Worm (Caenorhabditis elegans) whole organism, L1 larva: Measurements from ENCODE around the gene C14C6.2.
A peak's percentile ranks its signal among the peaks of the same experiment; 100 is the strongest.

Experiments used
- C16A3.4 ChIP-seq: fragments of 150-350 bp; optimal IDR thresholded peaks from 2 replicates; lab custom pipeline; 2014; ENCODE audit warnings: missing biosample characterization, missing genetic modification characterization
- C34B4.2 ChIP-seq: sonication (generic microtip); optimal IDR thresholded peaks from 2 replicates; lab custom pipeline; 2017; ENCODE audit warnings: mild to moderate bottlenecking, missing genetic modification characterization, missing compliant biosample characterization
- blmp-1 ChIP-seq: fragments of 150-350 bp; optimal IDR thresholded peaks from 2 replicates; lab custom pipeline; 2014; ENCODE audit warnings: missing biosample characterization, missing genetic modification characterization
- ceh-8 ChIP-seq: fragments of 200-800 bp; sonication (Bioruptor generic); optimal IDR thresholded peaks from 2 replicates; lab custom pipeline; 2018; ENCODE audit warnings: mild to moderate bottlenecking, missing genetic modification characterization, moderate library complexity, missing compliant biosample characterization
- ceh-82 ChIP-seq, 3 experiments: fragments of 150-350 bp in 1 of 3; sonication (generic microtip) in 2 of 3; optimal IDR thresholded peaks; 2 replicates each; lab custom pipeline; 2014 to 2017; ENCODE audit warnings: missing biosample characterization in 3 of 3, missing genetic modification characterization in 3 of 3
- ces-1 ChIP-seq: fragments of 150-350 bp; optimal IDR thresholded peaks from 2 replicates; lab custom pipeline; 2014; ENCODE audit warnings: missing biosample characterization, missing genetic modification reagents, missing genetic modification characterization
- dsc-1 ChIP-seq: sonication (generic microtip); optimal IDR thresholded peaks from 2 replicates; lab custom pipeline; 2016; ENCODE audit warnings: mild to moderate bottlenecking, missing genetic modification characterization, missing compliant biosample characterization
- efl-1 ChIP-seq, 4 experiments: fragments of 150-350 bp; optimal IDR thresholded peaks in 3 of 4; peaks in 1 of 4; 1 replicate in 1 of 4; 2 replicates in 3 of 4; lab custom pipeline; 2014; ENCODE audit warnings: missing biosample characterization in 2 of 4, missing genetic modification characterization in 2 of 4, missing genetic modification reagents in 2 of 4
- efl-3 ChIP-seq: fragments of 200-800 bp; sonication (Bioruptor generic); optimal IDR thresholded peaks from 2 replicates; lab custom pipeline; 2018; ENCODE audit warnings: mild to moderate bottlenecking, missing genetic modification characterization, missing compliant biosample characterization
- ets-5 ChIP-seq: fragments of 200-800 bp; sonication (Bioruptor generic); IDR thresholded peaks from 2 replicates; pipeline ENCODE4 v1.3.6; 2022; ENCODE audit warnings: missing genetic modification characterization, missing compliant biosample characterization
- fkh-10 ChIP-seq: sonication (generic microtip); optimal IDR thresholded peaks from 2 replicates; lab custom pipeline; 2017; ENCODE audit warnings: missing biosample characterization, missing genetic modification reagents, missing genetic modification characterization
- grh-1 ChIP-seq: fragments of 200-800 bp; sonication (Bioruptor generic); IDR thresholded peaks from 2 replicates; pipeline ENCODE4 v1.3.6; 2022; ENCODE audit warnings: missing genetic modification reagents, missing genetic modification characterization, missing compliant biosample characterization
- hpl-2 ChIP-seq: fragments of 150-350 bp; optimal IDR thresholded peaks from 2 replicates; lab custom pipeline; 2014; ENCODE audit warnings: missing biosample characterization, missing genetic modification reagents, missing genetic modification characterization
- irx-1 ChIP-seq: sonication (generic microtip); optimal IDR thresholded peaks from 2 replicates; lab custom pipeline; 2016; ENCODE audit warnings: missing genetic modification characterization, missing compliant biosample characterization
- isw-1 ChIP-seq: fragments of 200-800 bp; sonication (Bioruptor generic); IDR thresholded peaks from 2 replicates; pipeline ENCODE4 v1.3.6; 2022; ENCODE audit warnings: missing genetic modification characterization, missing compliant biosample characterization
- jun-1 ChIP-seq: fragments of 150-350 bp; optimal IDR thresholded peaks from 2 replicates; lab custom pipeline; 2014; ENCODE audit warnings: missing biosample characterization, missing genetic modification reagents, missing genetic modification characterization
- lin-13 ChIP-seq: fragments of 150-350 bp; optimal IDR thresholded peaks from 2 replicates; lab custom pipeline; 2014; ENCODE audit warnings: missing biosample characterization, missing genetic modification reagents, missing genetic modification characterization
- lin-35 ChIP-seq, 2 experiments: fragments of 150-350 bp; optimal IDR thresholded peaks; 2 replicates each; lab custom pipeline; 2014; ENCODE audit warnings: missing biosample characterization in 2 of 2, missing genetic modification characterization in 2 of 2, missing genetic modification reagents in 2 of 2
- lin-39 ChIP-seq: fragments of 150-350 bp; optimal IDR thresholded peaks from 2 replicates; lab custom pipeline; 2014; ENCODE audit warnings: missing biosample characterization, missing genetic modification reagents, missing genetic modification characterization
- mab-9 ChIP-seq: fragments of 200-800 bp; sonication (Bioruptor generic); IDR thresholded peaks from 2 replicates; pipeline ENCODE4 v1.3.6; 2022; ENCODE audit warnings: missing genetic modification reagents, missing genetic modification characterization, missing compliant biosample characterization
- mdl-1 ChIP-seq, 2 experiments: fragments of 150-350 bp; optimal IDR thresholded peaks; 2 replicates each; lab custom pipeline; 2014 to 2017; ENCODE audit warnings: missing biosample characterization in 2 of 2, missing genetic modification characterization in 2 of 2, inconsistent platforms in 1 of 2
- nhr-12 ChIP-seq: sonication (generic microtip); optimal IDR thresholded peaks from 2 replicates; lab custom pipeline; 2017; ENCODE audit warnings: missing biosample characterization, missing genetic modification characterization
- nhr-20 ChIP-seq: sonication (generic microtip); optimal IDR thresholded peaks from 2 replicates; lab custom pipeline; 2016; ENCODE audit warnings: mild to moderate bottlenecking, missing genetic modification characterization, missing compliant biosample characterization
- nhr-84 ChIP-seq: sonication (generic microtip); optimal IDR thresholded peaks from 2 replicates; lab custom pipeline; 2017; ENCODE audit warnings: missing biosample characterization, missing genetic modification characterization
- nhr-85 ChIP-seq: sonication (generic microtip); peaks from one replicate; lab custom pipeline; 2016; ENCODE audit warnings: missing genetic modification characterization, inconsistent platforms, missing compliant biosample characterization
- nhr-90 ChIP-seq: sonication (generic microtip); optimal IDR thresholded peaks from 2 replicates; lab custom pipeline; 2016; ENCODE audit warnings: mild to moderate bottlenecking, missing genetic modification characterization, missing compliant biosample characterization; ENCODE audit not compliant: poor library complexity
- pag-3 ChIP-seq: sonication (generic microtip); optimal IDR thresholded peaks from 2 replicates; lab custom pipeline; 2017; ENCODE audit warnings: missing genetic modification characterization, mild to moderate bottlenecking, missing compliant biosample characterization, antibody characterized with exemption, borderline replicate concordance; ENCODE audit not compliant: insufficient read depth
- pax-3 ChIP-seq: fragments of 200-800 bp; sonication (Bioruptor generic); optimal IDR thresholded peaks from 2 replicates; lab custom pipeline; 2018; ENCODE audit warnings: mild to moderate bottlenecking, missing genetic modification characterization, moderate library complexity, missing compliant biosample characterization
- pqm-1 ChIP-seq: sonication (generic microtip); optimal IDR thresholded peaks from 3 replicates; lab custom pipeline; 2017; ENCODE audit warnings: missing biosample characterization, missing genetic modification characterization
- skn-1 ChIP-seq: fragments of 150-350 bp; optimal IDR thresholded peaks from 2 replicates; lab custom pipeline; 2014; ENCODE audit warnings: missing biosample characterization, missing genetic modification characterization
- sox-4 ChIP-seq: sonication (generic microtip); optimal IDR thresholded peaks from 2 replicates; lab custom pipeline; 2016; ENCODE audit warnings: missing genetic modification characterization, missing compliant biosample characterization
- swsn-7 ChIP-seq: sonication (generic microtip); optimal IDR thresholded peaks from 2 replicates; lab custom pipeline; 2016; ENCODE audit warnings: missing genetic modification characterization, missing compliant biosample characterization
- tbx-2 ChIP-seq: sonication (generic microtip); optimal IDR thresholded peaks from 2 replicates; lab custom pipeline; 2016; ENCODE audit warnings: missing genetic modification characterization, missing compliant biosample characterization
- unc-130 ChIP-seq: fragments of 150-350 bp; optimal IDR thresholded peaks from 2 replicates; lab custom pipeline; 2017; ENCODE audit warnings: missing biosample characterization, missing genetic modification characterization, inconsistent platforms
- unc-30 ChIP-seq: sonication (generic microtip); optimal IDR thresholded peaks from 2 replicates; lab custom pipeline; 2017; ENCODE audit warnings: missing biosample characterization, missing genetic modification characterization
- unc-98 ChIP-seq: fragments of 200-800 bp; sonication (Bioruptor generic); IDR thresholded peaks from 2 replicates; pipeline ENCODE4 v1.3.6; 2022; ENCODE audit warnings: missing genetic modification characterization, missing compliant biosample characterization
- zag-1 ChIP-seq: fragments of 150-350 bp; optimal IDR thresholded peaks from 2 replicates; lab custom pipeline; 2014; ENCODE audit warnings: missing biosample characterization, missing genetic modification characterization

C14C6.2 gene

ce11 chrV:604105-604504, 41.2 kb downstream of the C14C6.2 start, which contains the start of gene srlf-37:
TSS of gene srlf-37 (minus strand) at chrV:604205.
- TF ChIP-seq C34B4.2 (tag; lab: Kevin White, UChicago) (no peak), unc-98 (no peak), unc-30 (tag; lab: Kevin White, UChicago) (no peak), swsn-7 (tag; lab: Kevin White, UChicago) (no peak), dsc-1 (tag; lab: Kevin White, UChicago) (no peak), ceh-8 (GFP tag; lab: Kevin White, UChicago) (no peak), ets-5 (GFP tag; lab: Robert Waterston, UW) (no peak), blmp-1 (tag; lab: Kevin White, UChicago) (no peak), mdl-1 (tag; optimal IDR thresholded peaks at IDR 0.05; lab: Kevin White, UChicago) (no peak), isw-1 (GFP tag; lab: Robert Waterston, UW) (no peak)
- TF ChIP-seq, all 84 proteins: peak for 0

ce11 chrV:608844-609243, 45.9 kb downstream of the C14C6.2 start, which contains the start of gene srw-109:
TSS of gene srw-109 (minus strand) at chrV:608944.
- no peak for TF ChIP-seq mab-9 (GFP tag; lab: Robert Waterston, UW)
- no peak for TF ChIP-seq nhr-12
- TF ChIP-seq pax-3 (tag; lab: Kevin White, UChicago) = no peak
- TF ChIP-seq C34B4.2 (tag; lab: Kevin White, UChicago) = no peak
- no peak for TF ChIP-seq lin-13
- no peak for TF ChIP-seq unc-130 (tag; lab: Kevin White, UChicago)
- TF ChIP-seq irx-1 (tag; lab: Kevin White, UChicago) = no peak
- no peak for TF ChIP-seq pag-3

ce11 chrV:609671-610070, 46.7 kb downstream of the C14C6.2 start, which contains the start of gene srlf-36:
TSS of gene srlf-36 (minus strand) at chrV:609771.
- no peak for TF ChIP-seq ets-5 (GFP tag; lab: Robert Waterston, UW)
- no peak for TF ChIP-seq unc-130 (tag; lab: Kevin White, UChicago)
- no peak for TF ChIP-seq lin-13
- no peak for TF ChIP-seq nhr-84
- TF ChIP-seq mab-9 (GFP tag; lab: Robert Waterston, UW) = no peak

ce11 chrV:610217-610616, 47.3 kb downstream of the C14C6.2 start, which contains the start of gene nhr-90:
TSS of gene nhr-90 (plus strand) at chrV:610512.
- no peak for TF ChIP-seq swsn-7 (tag; lab: Kevin White, UChicago)
- TF ChIP-seq ets-5 (GFP tag; lab: Robert Waterston, UW) = no peak
- TF ChIP-seq blmp-1 (tag; lab: Kevin White, UChicago) = peak; percentile 0
- TF ChIP-seq grh-1 (GFP tag; lab: Robert Waterston, UW) = no peak
- TF ChIP-seq lin-35 (GFP tag; optimal IDR thresholded peaks at IDR 0.05; lab: Kevin White, UChicago) = peak in 1 of 2 experiments; percentile 46
- TF ChIP-seq lin-39 (tag; lab: Kevin White, UChicago) = no peak
- no peak for TF ChIP-seq tbx-2 (tag; lab: Kevin White, UChicago)
- TF ChIP-seq pqm-1 (tag; lab: Kevin White, UChicago) = no peak
- TF ChIP-seq jun-1 = no peak
- peak; percentile 5 for TF ChIP-seq C16A3.4
- TF ChIP-seq ceh-82 (tag; optimal IDR thresholded peaks at IDR 0.05; lab: Kevin White, UChicago) = no peak
- no peak for TF ChIP-seq zag-1 (tag; lab: Kevin White, UChicago)
- TF ChIP-seq efl-3 (GFP tag; lab: Kevin White, UChicago) = no peak
- TF ChIP-seq ces-1 (GFP tag; lab: Kevin White, UChicago) = no peak
- no peak for TF ChIP-seq hpl-2 (GFP tag; lab: Kevin White, UChicago)
- peak; percentile 72 for TF ChIP-seq nhr-85 (tag; lab: Kevin White, UChicago)
- TF ChIP-seq sox-4 (tag; lab: Kevin White, UChicago) = no peak
- TF ChIP-seq efl-1 (optimal IDR thresholded peaks at IDR 0.05; lab: Kevin White, UChicago) = no peak
- peak in 1 of 2 experiments; percentile 46 for TF ChIP-seq efl-1 (GFP tag; optimal IDR thresholded peaks at IDR 0.05 in 1 of 2; lab: Kevin White, UChicago)
- peak; percentile 55 for TF ChIP-seq nhr-20
- TF ChIP-seq fkh-10 (GFP tag; lab: Kevin White, UChicago) = no peak
- TF ChIP-seq skn-1 (tag; lab: Kevin White, UChicago) = peak; percentile 18
- no peak for TF ChIP-seq nhr-90 (tag; lab: Kevin White, UChicago)
- TF ChIP-seq unc-130 (tag; lab: Kevin White, UChicago) = no peak
- TF ChIP-seq, all 84 proteins: peak for 7
